Fruit fly (Drosophila melanogaster) whole organism, pupa: ENCODE results near the gene CheA29a.

Experiments
- CG10348 ChIP-seq: fragments of 200-800 bp; sonication (Bioruptor generic); IDR thresholded peaks from 2 replicates; pipeline ENCODE4 v1.3.6; 2022; ENCODE audit warnings: missing biosample characterization, missing genetic modification characterization
- CG14655 ChIP-seq: fragments of 200-800 bp; sonication (Bioruptor generic); optimal IDR thresholded peaks from 3 replicates; lab custom pipeline; 2017; ENCODE audit warnings: mild to moderate bottlenecking, missing biosample characterization, missing genetic modification reagents, missing genetic modification characterization
- CG15710 ChIP-seq: fragments of 200-800 bp; sonication (Bioruptor generic); optimal IDR thresholded peaks from 2 replicates; lab custom pipeline; 2018; ENCODE audit warnings: missing biosample characterization, mild to moderate bottlenecking, missing genetic modification characterization, moderate library complexity
- CG17806 ChIP-seq: fragments of 200-800 bp; sonication (Bioruptor generic); optimal IDR thresholded peaks from 2 replicates; lab custom pipeline; 2018; ENCODE audit warnings: missing biosample characterization, mild to moderate bottlenecking, missing genetic modification characterization, moderate library complexity
- CG32121 ChIP-seq: fragments of 200-800 bp; sonication (Bioruptor generic); IDR thresholded peaks from 2 replicates; pipeline ENCODE4 v1.3.6; 2022; ENCODE audit warnings: missing biosample characterization, missing genetic modification characterization
- CG34367 ChIP-seq: fragments of 200-800 bp; sonication (Bioruptor generic); optimal IDR thresholded peaks from 2 replicates; lab custom pipeline; 2018; ENCODE audit warnings: missing biosample characterization, mild to moderate bottlenecking, missing genetic modification characterization
- CG4496 ChIP-seq: fragments of 200-800 bp; sonication (Bioruptor generic); IDR thresholded peaks from 3 replicates; pipeline ENCODE4 v1.3.6; 2022; ENCODE audit warnings: missing biosample characterization, missing genetic modification characterization
- CG9948 ChIP-seq: fragments of 200-800 bp; sonication (Bioruptor generic); optimal IDR thresholded peaks from 2 replicates; lab custom pipeline; 2018; ENCODE audit warnings: missing biosample characterization, mild to moderate bottlenecking, missing genetic modification characterization, moderate library complexity
- D1 ChIP-seq: fragments of 200-800 bp; sonication (Bioruptor generic); optimal IDR thresholded peaks from 2 replicates; lab custom pipeline; 2018; ENCODE audit warnings: missing biosample characterization, mild to moderate bottlenecking, missing genetic modification characterization, moderate library complexity
- EcR ChIP-seq: fragments of 200-800 bp; sonication (Bioruptor generic); optimal IDR thresholded peaks from 3 replicates; lab custom pipeline; 2019; ENCODE audit warnings: missing biosample characterization, missing genetic modification characterization, mild to moderate bottlenecking, moderate library complexity, missing genetic modification reagents
- Ets98B ChIP-seq: fragments of 200-800 bp; sonication (Bioruptor generic); IDR thresholded peaks from 2 replicates; pipeline ENCODE4 v1.3.6; 2022; ENCODE audit warnings: missing biosample characterization, missing genetic modification characterization
- Pif1A ChIP-seq: fragments of 200-800 bp; sonication (Bioruptor generic); optimal IDR thresholded peaks from 3 replicates; lab custom pipeline; 2016; ENCODE audit warnings: missing biosample characterization, missing genetic modification characterization
- Snoo ChIP-seq: fragments of 200-800 bp; sonication (Bioruptor generic); optimal IDR thresholded peaks from 3 replicates; lab custom pipeline; 2017; ENCODE audit warnings: missing biosample characterization, mild to moderate bottlenecking, missing genetic modification characterization, inconsistent platforms
- fd96Ca ChIP-seq: fragments of 200-800 bp; sonication (Bioruptor generic); IDR thresholded peaks from 3 replicates; pipeline ENCODE4 v1.3.6; 2022; ENCODE audit warnings: missing biosample characterization, missing genetic modification characterization

dm6 chr2L:8451497-8451896, 25.7 kb upstream of the CheA29a start:
- no peak for TF ChIP-seq EcR (GFP tag; lab: Kevin White, UChicago)
- TF ChIP-seq CG9948 (tag; lab: Kevin White, UChicago), result no peak
- no peak for TF ChIP-seq CG10348 (GFP tag; lab: Robert Waterston, UW)
- no peak for TF ChIP-seq CG32121 (GFP tag; lab: Robert Waterston, UW)
- TF ChIP-seq CG17806 (tag; lab: Kevin White, UChicago), result no peak
- TF ChIP-seq Snoo, result no peak
- TF ChIP-seq CG15710 (tag; lab: Kevin White, UChicago), result no peak
- no peak for TF ChIP-seq D1 (tag; lab: Kevin White, UChicago)
- TF ChIP-seq CG14655 (GFP tag; lab: Kevin White, UChicago), result no peak
- TF ChIP-seq Pif1A (GFP tag; lab: Kevin White, UChicago), result no peak
- no peak for TF ChIP-seq CG34367 (tag; lab: Kevin White, UChicago)
- TF ChIP-seq Ets98B (GFP tag; lab: Robert Waterston, UW), result no peak
- no peak for TF ChIP-seq CG4496 (GFP tag; lab: Robert Waterston, UW)
- no peak for TF ChIP-seq fd96Ca (GFP tag; lab: Robert Waterston, UW)
